Worm (Caenorhabditis elegans): ENCODE data around the gene nhr-179.

nhr-179 gene

DNA sequence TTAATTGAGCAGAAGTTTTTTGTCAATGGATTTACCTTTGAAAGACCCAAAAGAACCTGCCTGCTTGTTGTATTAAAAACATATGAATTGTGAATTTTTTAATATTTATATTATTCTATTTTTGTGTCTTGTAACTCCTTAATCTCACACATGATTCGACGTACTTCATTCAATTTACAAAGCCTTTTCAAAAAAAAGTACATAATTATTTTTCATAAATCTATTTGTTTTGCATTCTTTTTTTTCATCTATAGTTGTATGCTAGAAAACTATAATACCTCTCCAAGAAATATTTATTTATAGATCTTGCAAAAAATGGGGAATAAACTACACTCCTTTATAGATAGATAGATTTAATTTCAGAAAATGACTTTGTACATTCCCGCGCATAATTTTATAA lies at the start of gene nhr-179:
Gene nhr-179 (minus strand): TSS at position 101 of the 400 bp plus-strand sequence.
- no peak for TF ChIP-seq jun-1 (tag; optimal IDR thresholded peaks at IDR 0.05)
- TF ChIP-seq ZK546.5 (tag; optimal IDR thresholded peaks at IDR 0.05), result peak; percentile 67

DNA sequence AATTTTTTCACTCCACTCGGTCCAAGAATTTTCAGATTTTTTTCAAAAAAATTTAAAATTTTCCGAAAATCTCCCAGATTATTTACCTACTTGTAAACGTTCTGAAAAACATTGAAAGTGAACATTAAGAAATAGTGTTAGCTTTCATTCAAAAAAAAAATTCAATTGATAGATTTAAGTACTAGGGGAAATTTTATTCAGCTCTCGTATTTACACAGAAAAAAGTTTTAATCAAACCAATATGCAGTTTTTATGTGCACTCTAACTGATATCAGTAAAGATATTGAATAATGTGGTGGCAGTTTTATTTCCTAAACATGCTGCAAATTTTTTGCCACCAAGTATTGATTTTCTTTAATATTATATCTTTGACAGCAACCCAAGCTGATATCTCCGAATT lies 49.6 kb upstream of the nhr-179 start, which contains the start of gene irld-42:
Gene irld-42 (plus strand): TSS at position 301 of the 400 bp plus-strand sequence.
- TF ChIP-seq pqm-1 (tag; optimal IDR thresholded peaks at IDR 0.05) (no peak), skn-1 (tag; optimal IDR thresholded peaks at IDR 0.05) (no peak), ama-1 (optimal IDR thresholded peaks at IDR 0.05) (no peak), hmg-11 (tag; optimal IDR thresholded peaks at IDR 0.05) (no peak), jun-1 (tag; optimal IDR thresholded peaks at IDR 0.05) (no peak), nhr-76 (tag; optimal IDR thresholded peaks at IDR 0.05) (no peak), fos-1 (tag; optimal IDR thresholded peaks at IDR 0.05) (no peak), nhr-25 (tag; optimal IDR thresholded peaks at IDR 0.05) (no peak), ceh-28 (tag; optimal IDR thresholded peaks at IDR 0.05) (no peak), R02D3.7 (tag; optimal IDR thresholded peaks at IDR 0.05) (no peak), egl-5 (tag; optimal IDR thresholded peaks at IDR 0.05) (no peak), unc-39 (tag; optimal IDR thresholded peaks at IDR 0.05) (no peak), ceh-9 (tag; optimal IDR thresholded peaks at IDR 0.05) (no peak), fkh-10 (GFP tag; optimal IDR thresholded peaks at IDR 0.05) (no peak), ZK546.5 (tag; optimal IDR thresholded peaks at IDR 0.05) (no peak), elt-2 (tag; optimal IDR thresholded peaks at IDR 0.05) (no peak), elt-3 (tag; optimal IDR thresholded peaks at IDR 0.05) (no peak), tbx-2 (tag; optimal IDR thresholded peaks at IDR 0.05) (no peak)

DNA sequence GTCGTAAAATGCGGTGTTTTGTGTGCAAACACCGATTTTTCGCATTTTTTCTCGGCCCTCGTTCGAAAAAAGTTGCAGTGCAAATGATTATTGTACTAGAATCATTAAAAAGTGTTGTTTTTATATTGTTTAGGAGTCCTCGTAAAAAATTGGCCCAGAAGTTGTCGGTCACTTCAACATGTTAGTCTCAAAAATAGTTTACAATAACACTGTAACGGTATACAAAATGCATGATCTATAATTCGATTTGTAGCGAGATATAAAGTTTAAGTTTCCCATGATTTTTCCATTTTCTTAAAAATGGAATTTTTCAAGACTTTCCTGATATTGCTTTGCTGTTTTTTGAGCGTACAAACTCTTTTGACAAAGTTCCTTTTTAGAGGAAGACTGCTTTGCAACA lies 48.2 kb upstream of the nhr-179 start, which contains the start of gene K04F1.8:
Gene K04F1.8 (plus strand): TSS at position 301 of the 400 bp plus-strand sequence.
- no peak for TF ChIP-seq ceh-16 (tag; optimal IDR thresholded peaks at IDR 0.05)
- no peak for TF ChIP-seq daf-12 (tag; optimal IDR thresholded peaks at IDR 0.05)
- TF ChIP-seq unc-62 (GFP tag; optimal IDR thresholded peaks at IDR 0.05), result no peak
- no peak for TF ChIP-seq ceh-9 (tag; optimal IDR thresholded peaks at IDR 0.05)
- TF ChIP-seq unc-39 (tag; optimal IDR thresholded peaks at IDR 0.05), result no peak
- no peak for TF ChIP-seq nhr-23 (tag; optimal IDR thresholded peaks at IDR 0.05)
- TF ChIP-seq eor-1 (tag; optimal IDR thresholded peaks at IDR 0.05), result no peak
- no peak for TF ChIP-seq nfya-1 (tag; optimal IDR thresholded peaks at IDR 0.05; ENCODE audit: insufficient read depth)
- TF ChIP-seq nhr-237 (tag; optimal IDR thresholded peaks at IDR 0.05), result no peak
- no peak for TF ChIP-seq skn-1 (tag; optimal IDR thresholded peaks at IDR 0.05)
- no peak for TF ChIP-seq fos-1 (tag; optimal IDR thresholded peaks at IDR 0.05)

DNA sequence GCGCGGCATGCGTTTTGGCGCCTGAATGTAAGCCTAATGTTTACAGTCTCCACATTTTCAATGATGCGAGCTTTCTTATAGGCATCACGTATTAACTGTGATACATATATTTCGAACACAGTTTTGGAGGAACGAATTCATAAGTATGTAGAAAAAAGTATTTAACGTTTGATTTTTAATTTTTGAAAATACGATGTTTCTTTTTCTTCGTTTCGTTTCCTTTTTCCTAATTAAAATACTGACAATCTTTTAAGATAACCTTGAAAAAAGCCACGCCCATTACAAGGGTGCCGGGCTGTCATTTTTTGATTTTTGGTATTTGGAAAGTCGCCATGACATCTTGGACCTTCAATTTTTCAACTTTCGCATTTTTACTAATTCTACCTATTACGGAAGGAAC lies 46.3 kb upstream of the nhr-179 start, which contains the start of gene K04F1.9:
Gene K04F1.9 (plus strand): TSS at position 301 of the 400 bp plus-strand sequence.
- no peak for TF ChIP-seq egl-27 (tag; optimal IDR thresholded peaks at IDR 0.05)
- TF ChIP-seq daf-12 (tag; optimal IDR thresholded peaks at IDR 0.05), result no peak
- no peak for TF ChIP-seq ZK546.5 (tag; optimal IDR thresholded peaks at IDR 0.05)
- TF ChIP-seq nhr-11 (tag; optimal IDR thresholded peaks at IDR 0.05), result no peak
- TF ChIP-seq mml-1 (tag; optimal IDR thresholded peaks at IDR 0.05), result no peak
- no peak for TF ChIP-seq nhr-23 (tag; optimal IDR thresholded peaks at IDR 0.05)
- no peak for TF ChIP-seq lsy-12 (tag; optimal IDR thresholded peaks at IDR 0.05)
- TF ChIP-seq nhr-237 (tag; optimal IDR thresholded peaks at IDR 0.05), result no peak
- no peak for TF ChIP-seq egl-5 (tag; optimal IDR thresholded peaks at IDR 0.05)
- TF ChIP-seq ceh-16 (tag; optimal IDR thresholded peaks at IDR 0.05), result no peak
- no peak for TF ChIP-seq ceh-9 (tag; optimal IDR thresholded peaks at IDR 0.05)
- TF ChIP-seq mdl-1 (tag; optimal IDR thresholded peaks at IDR 0.05), result no peak
- no peak for TF ChIP-seq hmg-11 (tag; optimal IDR thresholded peaks at IDR 0.05)
- TF ChIP-seq nhr-76 (tag; optimal IDR thresholded peaks at IDR 0.05), result no peak
- no peak for TF ChIP-seq sea-2 (GFP tag; optimal IDR thresholded peaks at IDR 0.05)
- no peak for TF ChIP-seq fos-1 (tag; optimal IDR thresholded peaks at IDR 0.05)
- no peak for TF ChIP-seq zag-1 (tag; optimal IDR thresholded peaks at IDR 0.05)

DNA sequence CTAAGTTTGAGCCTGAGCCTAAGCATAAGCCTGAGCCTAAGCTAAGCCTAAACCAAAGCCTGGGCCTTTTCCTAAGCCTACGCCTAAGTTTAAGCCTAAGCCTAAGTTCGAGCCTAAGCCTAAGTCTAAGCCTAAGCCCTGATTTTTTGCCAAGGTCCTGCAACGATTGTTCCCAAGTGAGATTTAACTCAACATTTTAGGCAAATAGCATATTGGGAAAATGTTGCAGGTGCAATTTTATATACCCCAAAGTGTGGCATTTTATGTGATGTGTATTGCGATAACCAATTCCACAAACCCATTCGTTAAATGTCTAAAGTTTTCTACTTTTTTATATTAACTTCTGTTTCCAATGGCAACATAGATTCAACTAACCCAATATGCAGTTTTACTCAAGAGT lies 43.6 kb upstream of the nhr-179 start, which contains the start of gene irld-40:
Gene irld-40 (plus strand): TSS at position 301 of the 400 bp plus-strand sequence.
- peak; percentile 1 for TF ChIP-seq nhr-11 (tag; optimal IDR thresholded peaks at IDR 0.05)
- TF ChIP-seq nhr-12 (tag; optimal IDR thresholded peaks at IDR 0.05), result no peak

Measured in whole organism, L3 larva.